Fruit fly (Drosophila melanogaster): ENCODE results near the gene Mesh1.

Gene Mesh1

DNA sequence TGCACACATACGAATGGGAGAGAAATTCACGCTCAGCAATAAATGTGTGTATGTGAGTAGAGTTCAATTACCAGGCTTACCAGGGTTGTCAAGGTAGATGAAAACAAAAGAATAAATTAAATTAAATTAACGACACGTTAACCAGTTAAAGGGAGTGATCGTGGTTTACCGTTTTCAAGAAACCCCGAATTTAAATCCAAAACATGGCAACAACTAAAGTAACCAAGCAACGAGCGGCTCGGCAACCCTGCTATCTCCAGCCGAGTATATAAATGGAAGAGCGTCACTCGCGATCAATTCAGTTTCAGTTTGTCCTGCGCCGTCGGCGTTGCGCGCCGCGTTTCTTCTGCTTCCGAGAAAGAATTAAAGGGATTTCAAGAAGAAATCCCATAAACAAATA, 11.9 kb upstream of the Mesh1 start:
- peak; percentile 100 for TF ChIP-seq Ets98B (GFP tag; IDR thresholded peaks at IDR 0.05)
- peak; percentile 100 for TF ChIP-seq Pif1B (GFP tag; optimal IDR thresholded peaks at IDR 0.05)
- peak; percentile 100 for TF ChIP-seq Snoo (tag; optimal IDR thresholded peaks at IDR 0.05)
- peak; percentile 96 for TF ChIP-seq CG10348 (GFP tag; IDR thresholded peaks at IDR 0.05)
- TF ChIP-seq D1 (tag; optimal IDR thresholded peaks at IDR 0.05): peak; percentile 99
- peak; percentile 100 for TF ChIP-seq CG17806 (tag; optimal IDR thresholded peaks at IDR 0.05)
- peak; percentile 99 for TF ChIP-seq rn (GFP tag; IDR thresholded peaks at IDR 0.05)
- TF ChIP-seq CG14655 (GFP tag; optimal IDR thresholded peaks at IDR 0.05): peak; percentile 100
- TF ChIP-seq CG9948 (tag; optimal IDR thresholded peaks at IDR 0.05): peak; percentile 99
- peak; percentile 100 for TF ChIP-seq Pif1A (GFP tag; optimal IDR thresholded peaks at IDR 0.05)
- peak; percentile 100 for TF ChIP-seq CG32121 (GFP tag; IDR thresholded peaks at IDR 0.05)
- TF ChIP-seq CG8159 (tag; optimal IDR thresholded peaks at IDR 0.05): peak; percentile 100
- peak; percentile 100 for TF ChIP-seq fd96Ca (GFP tag; IDR thresholded peaks at IDR 0.05)
- TF ChIP-seq CG34367 (tag; optimal IDR thresholded peaks at IDR 0.05): peak; percentile 100
- TF ChIP-seq CG12605 (GFP tag; IDR thresholded peaks at IDR 0.05): peak; percentile 100
- TF ChIP-seq CG4496 (GFP tag; IDR thresholded peaks at IDR 0.05): peak; percentile 100
- peak; percentile 100 for TF ChIP-seq CG8301 (tag; optimal IDR thresholded peaks at IDR 0.05)
- peak; percentile 100 for TF ChIP-seq CG15710 (tag; optimal IDR thresholded peaks at IDR 0.05)
- TF ChIP-seq CG13204 (GFP tag; optimal IDR thresholded peaks at IDR 0.05): peak; percentile 99
- peak; percentile 99 for TF ChIP-seq EcR (GFP tag; optimal IDR thresholded peaks at IDR 0.05)
- peak; percentile 99 for TF ChIP-seq gl (tag; optimal IDR thresholded peaks at IDR 0.05)

DNA sequence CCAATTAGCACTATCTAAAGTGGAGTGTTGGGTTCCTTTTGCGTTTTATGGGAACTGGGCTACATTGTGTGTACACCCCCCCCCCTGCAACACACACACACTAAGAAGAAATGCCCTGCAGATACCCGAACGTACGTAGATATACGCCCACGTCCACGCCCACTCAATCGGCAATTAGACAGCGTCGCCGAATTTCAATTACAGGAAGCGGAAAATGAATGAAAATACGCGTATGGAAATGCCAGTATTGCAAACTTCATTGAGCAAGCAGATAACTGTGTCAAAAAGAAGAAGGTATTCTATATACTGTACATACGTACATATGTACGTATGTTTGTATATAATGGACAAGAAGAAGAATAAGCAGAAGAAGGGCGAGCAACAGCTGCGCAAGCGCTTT, 11.1 kb upstream of the Mesh1 start:
- no peak for TF ChIP-seq CG34367 (tag; optimal IDR thresholded peaks at IDR 0.05)
- TF ChIP-seq CG8301 (tag; optimal IDR thresholded peaks at IDR 0.05): no peak
- TF ChIP-seq rn (GFP tag; IDR thresholded peaks at IDR 0.05): no peak
- TF ChIP-seq CG8159 (tag; optimal IDR thresholded peaks at IDR 0.05): no peak
- TF ChIP-seq CG32121 (GFP tag; IDR thresholded peaks at IDR 0.05): no peak

DNA sequence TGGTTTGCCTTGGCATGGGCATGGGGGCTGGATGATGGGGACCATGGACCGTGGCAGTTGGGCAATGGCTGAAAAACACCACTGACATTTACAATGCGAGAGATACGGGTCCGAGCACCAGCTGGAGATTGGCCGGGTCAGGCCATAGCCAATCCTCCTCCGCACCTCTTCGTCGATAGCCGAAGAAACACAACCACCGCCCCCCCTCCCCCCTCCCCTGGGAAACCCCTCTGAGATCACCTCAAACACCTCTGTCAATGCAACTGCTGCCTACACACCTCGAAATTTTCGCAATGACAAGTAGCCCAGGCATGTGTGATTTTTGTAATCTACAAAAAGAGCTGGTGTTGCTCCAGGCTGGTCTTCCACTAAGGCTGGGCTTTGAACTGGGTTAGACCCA, 10.2 kb upstream of the Mesh1 start:
- TF ChIP-seq CG13204 (GFP tag; optimal IDR thresholded peaks at IDR 0.05): no peak
- TF ChIP-seq CG8301 (tag; optimal IDR thresholded peaks at IDR 0.05): no peak
- no peak for TF ChIP-seq EcR (GFP tag; optimal IDR thresholded peaks at IDR 0.05)
- no peak for TF ChIP-seq fd96Ca (GFP tag; IDR thresholded peaks at IDR 0.05)
- TF ChIP-seq CG8159 (tag; optimal IDR thresholded peaks at IDR 0.05): no peak
- TF ChIP-seq Ets98B (GFP tag; IDR thresholded peaks at IDR 0.05): no peak
- no peak for TF ChIP-seq gl (tag; optimal IDR thresholded peaks at IDR 0.05)
- no peak for TF ChIP-seq CG14655 (GFP tag; optimal IDR thresholded peaks at IDR 0.05)
- no peak for TF ChIP-seq D1 (tag; optimal IDR thresholded peaks at IDR 0.05)
- TF ChIP-seq Pif1A (GFP tag; optimal IDR thresholded peaks at IDR 0.05): no peak
- TF ChIP-seq CG10348 (GFP tag; IDR thresholded peaks at IDR 0.05): no peak
- no peak for TF ChIP-seq CG34367 (tag; optimal IDR thresholded peaks at IDR 0.05)
- TF ChIP-seq CG15710 (tag; optimal IDR thresholded peaks at IDR 0.05): no peak
- no peak for TF ChIP-seq CG4496 (GFP tag; IDR thresholded peaks at IDR 0.05)
- TF ChIP-seq CG32121 (GFP tag; IDR thresholded peaks at IDR 0.05): no peak

DNA sequence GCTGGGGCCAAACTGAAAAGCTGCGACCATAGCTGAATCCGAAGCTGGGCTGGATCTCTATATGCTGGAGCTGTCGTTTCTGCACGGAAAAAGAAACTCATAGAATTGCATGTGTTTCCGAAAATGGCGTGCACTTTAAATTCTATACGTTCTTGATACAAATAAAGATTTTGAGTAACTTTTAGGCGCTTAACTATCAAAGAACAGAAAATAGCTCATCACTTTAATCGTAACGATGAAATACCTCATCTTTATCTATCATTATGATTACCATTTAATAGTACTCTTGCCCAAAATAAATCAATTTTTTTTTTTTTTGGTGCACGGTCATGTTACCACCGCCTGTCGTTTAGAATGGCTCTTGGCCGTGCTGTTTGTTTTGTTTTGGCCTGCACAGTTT, 9.4 kb upstream of the Mesh1 start:
- TF ChIP-seq CG9948 (tag; optimal IDR thresholded peaks at IDR 0.05) (peak; percentile 50), Pif1A (GFP tag; optimal IDR thresholded peaks at IDR 0.05) (no peak), CG8301 (tag; optimal IDR thresholded peaks at IDR 0.05) (peak; percentile 79), rn (GFP tag; IDR thresholded peaks at IDR 0.05) (no peak), Ets98B (GFP tag; IDR thresholded peaks at IDR 0.05) (peak; percentile 23; the same call in 1 of the 2 replicates), CG4496 (GFP tag; IDR thresholded peaks at IDR 0.05) (peak; percentile 60; the same call in 2 of the 3 replicates), CG15710 (tag; optimal IDR thresholded peaks at IDR 0.05) (no peak), Pif1B (GFP tag; optimal IDR thresholded peaks at IDR 0.05) (peak; percentile 19), gl (tag; optimal IDR thresholded peaks at IDR 0.05) (no peak), CG17806 (tag; optimal IDR thresholded peaks at IDR 0.05) (peak; percentile 19), Snoo (tag; optimal IDR thresholded peaks at IDR 0.05) (no peak), CG8159 (tag; optimal IDR thresholded peaks at IDR 0.05) (peak; percentile 19), CG32121 (GFP tag; IDR thresholded peaks at IDR 0.05) (peak; percentile 43; the same call in 1 of the 2 replicates), CG13204 (GFP tag; optimal IDR thresholded peaks at IDR 0.05) (no peak), CG10348 (GFP tag; IDR thresholded peaks at IDR 0.05) (no peak), CG14655 (GFP tag; optimal IDR thresholded peaks at IDR 0.05) (peak; percentile 86), CG12605 (GFP tag; IDR thresholded peaks at IDR 0.05) (no peak), EcR (GFP tag; optimal IDR thresholded peaks at IDR 0.05) (no peak), D1 (tag; optimal IDR thresholded peaks at IDR 0.05) (no peak), CG34367 (tag; optimal IDR thresholded peaks at IDR 0.05) (no peak), fd96Ca (GFP tag; IDR thresholded peaks at IDR 0.05) (peak; percentile 44; the same call in 1 of the 3 replicates)

DNA sequence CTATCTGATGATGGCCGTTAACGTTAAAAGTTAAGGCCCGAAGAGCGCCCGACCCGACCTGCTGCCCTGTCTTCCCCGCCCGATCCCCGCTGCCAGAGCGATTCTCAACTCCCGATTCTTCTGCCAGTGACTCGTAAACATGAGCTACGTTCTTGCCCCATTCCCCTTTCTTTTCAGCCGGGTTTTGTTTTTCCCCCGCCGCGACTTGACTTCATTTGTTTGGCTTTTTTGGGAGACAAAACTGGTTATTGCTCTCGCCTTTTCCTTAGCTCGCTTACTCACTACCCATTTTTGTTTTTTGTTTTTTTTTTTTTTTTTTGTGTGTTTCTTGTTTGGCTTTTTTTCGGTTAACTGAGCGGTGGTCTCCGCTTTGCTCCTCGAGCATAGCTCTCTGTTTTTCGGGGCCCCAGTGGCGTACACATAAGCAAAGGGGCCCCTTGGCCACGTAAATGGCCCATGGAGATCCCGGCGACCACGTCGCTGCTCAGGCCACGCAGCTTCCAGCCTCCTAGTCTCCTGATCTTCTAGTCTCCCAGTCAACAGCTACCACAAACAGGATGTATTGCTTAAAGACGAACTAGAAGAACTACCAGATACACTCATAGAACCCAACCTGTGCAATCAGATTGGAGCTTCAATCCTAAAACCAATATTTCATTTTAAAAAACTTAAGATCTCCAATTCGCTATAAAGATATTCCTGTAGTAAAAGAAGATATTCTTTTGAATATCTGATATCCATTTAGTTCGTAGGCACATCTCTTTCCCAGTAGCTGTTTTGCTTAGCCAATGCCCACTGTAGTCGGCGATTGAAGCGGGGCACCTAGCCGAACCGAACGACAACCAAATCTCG, 8.4 kb upstream of the Mesh1 start:
- TF ChIP-seq gl (tag; optimal IDR thresholded peaks at IDR 0.05) (peak; percentile 40), rn (GFP tag; IDR thresholded peaks at IDR 0.05) (peak; percentile 61), Snoo (tag; optimal IDR thresholded peaks at IDR 0.05) (peak; percentile 73), CG8159 (tag; optimal IDR thresholded peaks at IDR 0.05) (peak; percentile 76), Ets98B (GFP tag; IDR thresholded peaks at IDR 0.05) (peak; percentile 83), CG13204 (GFP tag; optimal IDR thresholded peaks at IDR 0.05) (peak; percentile 57), Pif1B (GFP tag; optimal IDR thresholded peaks at IDR 0.05) (peak; percentile 88), CG12605 (GFP tag; IDR thresholded peaks at IDR 0.05) (peak; percentile 92), CG8301 (tag; optimal IDR thresholded peaks at IDR 0.05) (peak; percentile 76), CG17806 (tag; optimal IDR thresholded peaks at IDR 0.05) (peak; percentile 54), CG10348 (GFP tag; IDR thresholded peaks at IDR 0.05) (peak; percentile 72), fd96Ca (GFP tag; IDR thresholded peaks at IDR 0.05) (peak; percentile 79), D1 (tag; optimal IDR thresholded peaks at IDR 0.05) (peak; percentile 15), CG15710 (tag; optimal IDR thresholded peaks at IDR 0.05) (peak; percentile 80), CG9948 (tag; optimal IDR thresholded peaks at IDR 0.05) (peak; percentile 69), CG32121 (GFP tag; IDR thresholded peaks at IDR 0.05) (peak; percentile 76), Pif1A (GFP tag; optimal IDR thresholded peaks at IDR 0.05) (peak; percentile 77), CG4496 (GFP tag; IDR thresholded peaks at IDR 0.05) (peak; percentile 86), CG14655 (GFP tag; optimal IDR thresholded peaks at IDR 0.05) (peak; percentile 86), CG34367 (tag; optimal IDR thresholded peaks at IDR 0.05) (peak; percentile 64), EcR (GFP tag; optimal IDR thresholded peaks at IDR 0.05) (peak; percentile 88)

Data from whole organism, pupa.